Fruit fly (Drosophila melanogaster): ENCODE data around the gene S1P.

The S1P gene

dm6 chr3L:21604265-21604664, 12.9 kb downstream of the S1P start (continued):
- TF ChIP-seq CG12104 (GFP tag; optimal IDR thresholded peaks at IDR 0.05) = no peak
- TF ChIP-seq Bdp1 (GFP tag; optimal IDR thresholded peaks at IDR 0.05) = no peak
- TF ChIP-seq Doc3 (GFP tag; IDR thresholded peaks at IDR 0.05; ENCODE audit: partially characterized antibody) = no peak
- peak; percentile 54 for TF ChIP-seq CoRest (tag; optimal IDR thresholded peaks at IDR 0.05)
- TF ChIP-seq pfk (GFP tag; optimal IDR thresholded peaks at IDR 0.05) = no peak
- TF ChIP-seq CG8478 (optimal IDR thresholded peaks at IDR 0.05) = no peak
- peak; percentile 67 for TF ChIP-seq ftz-f1 (GFP tag; optimal IDR thresholded peaks at IDR 0.05)
- no peak for TF ChIP-seq Ptx1 (GFP tag; IDR thresholded peaks at IDR 0.05)
- no peak for TF ChIP-seq CG6272 (GFP tag; IDR thresholded peaks at IDR 0.05)
- TF ChIP-seq CG9727 (GFP tag; optimal IDR thresholded peaks at IDR 0.05) = no peak
- TF ChIP-seq br (optimal IDR thresholded peaks at IDR 0.05) = no peak
- TF ChIP-seq croc (GFP tag; conservative IDR thresholded peaks at IDR 0.05) = 0 out of 3 replicates have a peak, but pooled peaks have one; percentile 18
- TF ChIP-seq ems (GFP tag; optimal IDR thresholded peaks at IDR 0.05) = peak; percentile 18
- peak; percentile 79 for TF ChIP-seq ase (GFP tag; IDR thresholded peaks at IDR 0.05)
- no peak for TF ChIP-seq CG6683 (GFP tag; optimal IDR thresholded peaks at IDR 0.05)
- TF ChIP-seq Adf1 (GFP tag; IDR thresholded peaks at IDR 0.05) = peak; percentile 30; the same call in 1 of the 2 replicates
- TF ChIP-seq CG13287 (GFP tag; IDR thresholded peaks at IDR 0.05; ENCODE audit: partially characterized antibody) = peak; percentile 39; the same call in 1 of the 2 replicates
- peak; percentile 16 for TF ChIP-seq CG4854 (GFP tag; optimal IDR thresholded peaks at IDR 0.05)
- TF ChIP-seq bsh (GFP tag; optimal IDR thresholded peaks at IDR 0.05) = no peak
- TF ChIP-seq CG17359 (tag; optimal IDR thresholded peaks at IDR 0.05) = peak; percentile 68
- peak; percentile 28 for TF ChIP-seq Dek (tag; optimal IDR thresholded peaks at IDR 0.05)
- TF ChIP-seq ind (GFP tag; optimal IDR thresholded peaks at IDR 0.05) = peak; percentile 42
- TF ChIP-seq kah (GFP tag; optimal IDR thresholded peaks at IDR 0.05) = no peak
- TF ChIP-seq yki (optimal IDR thresholded peaks at IDR 0.05) = peak; percentile 62
- no peak for TF ChIP-seq Hand (GFP tag; optimal IDR thresholded peaks at IDR 0.05)
- no peak for TF ChIP-seq CG11504 (tag; optimal IDR thresholded peaks at IDR 0.05)
- TF ChIP-seq az2 (GFP tag; optimal IDR thresholded peaks at IDR 0.05) = peak; percentile 67
- peak; percentile 62 for TF ChIP-seq bab2 (GFP tag; optimal IDR thresholded peaks at IDR 0.05)
- TF ChIP-seq CG2712 (tag; optimal IDR thresholded peaks at IDR 0.05) = no peak
- TF ChIP-seq Meics (GFP tag; optimal IDR thresholded peaks at IDR 0.05) = no peak
- peak; percentile 51 for TF ChIP-seq jumu (GFP tag; optimal IDR thresholded peaks at IDR 0.05)
- peak; percentile 32 for TF ChIP-seq CG14710 (tag; optimal IDR thresholded peaks at IDR 0.05)
- peak; percentile 44 for TF ChIP-seq Rx (GFP tag; IDR thresholded peaks at IDR 0.05)
- no peak for TF ChIP-seq hbn (GFP tag; IDR thresholded peaks at IDR 0.05; ENCODE audit: partially characterized antibody)
- TF ChIP-seq ci (GFP tag; IDR thresholded peaks at IDR 0.05) = peak; percentile 83
- TF ChIP-seq toy (GFP tag; IDR thresholded peaks at IDR 0.05) = no peak
- no peak for TF ChIP-seq otp (GFP tag; IDR thresholded peaks at IDR 0.05)
- 0 out of 3 replicates have a peak, but pooled peaks have one; percentile 48 for TF ChIP-seq vnd (GFP tag; IDR thresholded peaks at IDR 0.05; ENCODE audit: partially characterized antibody)
- TF ChIP-seq tio (GFP tag; optimal IDR thresholded peaks at IDR 0.05) = peak; percentile 17
- TF ChIP-seq sens (GFP tag) = peak; percentile 83
- TF ChIP-seq zf30C (GFP tag; optimal IDR thresholded peaks at IDR 0.05) = peak; percentile 6
- no peak for TF ChIP-seq lbe (GFP tag; optimal IDR thresholded peaks at IDR 0.05)
- TF ChIP-seq btn (GFP tag; optimal IDR thresholded peaks at IDR 0.05) = peak; percentile 17
- no peak for TF ChIP-seq cad (GFP tag; optimal IDR thresholded peaks at IDR 0.05)
- no peak for TF ChIP-seq CG2116 (GFP tag; optimal IDR thresholded peaks at IDR 0.05)
- TF ChIP-seq Lim3 (GFP tag; IDR thresholded peaks at IDR 0.05) = no peak
- no peak for TF ChIP-seq pzg (GFP tag; optimal IDR thresholded peaks at IDR 0.05)
- TF ChIP-seq crp (GFP tag; optimal IDR thresholded peaks at IDR 0.05) = no peak
- TF ChIP-seq CG8944 (GFP tag; optimal IDR thresholded peaks at IDR 0.05) = peak; percentile 72
- no peak for TF ChIP-seq Atf6 (GFP tag; IDR thresholded peaks at IDR 0.05)
- TF ChIP-seq zfh1 (GFP tag; IDR thresholded peaks at IDR 0.05) = peak; percentile 49; the same call in 1 of the 3 replicates
- TF ChIP-seq D (optimal IDR thresholded peaks at IDR 0.05) = no peak
- no peak for TF ChIP-seq D (GFP tag; optimal IDR thresholded peaks at IDR 0.05)
